Fruit fly (Drosophila melanogaster): ENCODE measurements around the gene CG43168.

- TF ChIP-seq cnc (optimal IDR thresholded peaks at IDR 0.05) = no peak
- TF ChIP-seq CG5204 (GFP tag; optimal IDR thresholded peaks at IDR 0.05) = no peak
- no peak for TF ChIP-seq CG7045 (GFP tag; optimal IDR thresholded peaks at IDR 0.05)
- no peak for TF ChIP-seq kay (GFP tag; ENCODE audit: borderline replicate concordance)
- TF ChIP-seq CG11617 (GFP tag; optimal IDR thresholded peaks at IDR 0.05) = no peak
- no peak for TF ChIP-seq Hr96 (GFP tag; optimal IDR thresholded peaks at IDR 0.05)
- no peak for TF ChIP-seq toe (GFP tag; optimal IDR thresholded peaks at IDR 0.05)
Observed at dm6 chr3L:6268076-6268475, 7.5 kb upstream of the CG43168 start.

Data from whole organism, adult.